Worm (Caenorhabditis elegans): Measurements from ENCODE around the gene F09B9.5.

DNA sequence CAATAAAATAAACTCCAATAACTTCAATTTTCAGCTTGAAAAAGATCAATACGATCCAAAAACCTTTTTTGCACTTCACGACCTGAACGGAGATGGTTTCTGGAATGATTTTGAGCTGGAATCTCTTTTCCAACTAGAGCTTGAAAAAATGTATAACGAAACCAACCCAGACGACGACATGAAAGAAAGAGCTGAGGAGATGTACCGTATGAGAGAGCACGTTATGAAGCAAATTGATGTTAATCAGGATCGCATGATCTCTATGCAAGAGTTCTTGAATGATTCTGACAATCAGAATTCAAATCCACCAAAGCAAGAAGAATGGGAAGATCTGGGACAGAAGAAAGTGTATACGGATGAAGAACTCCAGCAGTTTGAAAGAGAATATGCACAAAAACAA, 44.6 kb downstream of the F09B9.5 start:
- TF ChIP-seq nhr-11 (tag; optimal IDR thresholded peaks at IDR 0.05) (no peak), hlh-15 (tag; optimal IDR thresholded peaks at IDR 0.05) (no peak)
